3 worm cellular contexts compared by ENCODE assay signal in genomic region chrII:9301065-9301464, ce11.
TF ChIP-seq lines count a peak whose summit lies in the region.

No protein-coding gene starts in this region.

TF ChIP-seq in whole organism, L1 larva, 84 proteins besides CTCF, POLR2A, EP300 and RAD21 (continued from another document):
- TF ChIP-seq rnt-1 (tag; optimal IDR thresholded peaks at IDR 0.05; lab: Kevin White, UChicago) (no peak), nhr-47 (tag; optimal IDR thresholded peaks at IDR 0.05; lab: Kevin White, UChicago) (no peak), aha-1 (tag; optimal IDR thresholded peaks at IDR 0.05; lab: Kevin White, UChicago) (no peak), lin-35 (GFP tag; optimal IDR thresholded peaks at IDR 0.05; lab: Kevin White, UChicago) (no peak), swsn-7 (tag; optimal IDR thresholded peaks at IDR 0.05; lab: Kevin White, UChicago) (no peak), nhr-237 (tag; optimal IDR thresholded peaks at IDR 0.05; lab: Kevin White, UChicago) (no peak), nhr-90 (tag; optimal IDR thresholded peaks at IDR 0.05; lab: Kevin White, UChicago; ENCODE audit: poor library complexity) (peak; percentile 13), irx-1 (tag; optimal IDR thresholded peaks at IDR 0.05; lab: Kevin White, UChicago) (no peak), nhr-20 (tag; optimal IDR thresholded peaks at IDR 0.05; lab: Kevin White, UChicago) (peak; percentile 12)
TF ChIP-seq in whole organism, L1 larva: peak in this region for 5.

TF ChIP-seq in whole organism, L2 larva, 48 proteins besides CTCF, POLR2A, EP300 and RAD21 (continued from another document):
- TF ChIP-seq lin-39 (tag; optimal IDR thresholded peaks at IDR 0.05; lab: Kevin White, UChicago) (no peak), nhr-23 (tag; optimal IDR thresholded peaks at IDR 0.05; lab: Kevin White, UChicago) (no peak)
TF ChIP-seq in whole organism, L2 larva: peak in this region for 4.

TF ChIP-seq in whole organism, L4 larva, 104 proteins besides CTCF, POLR2A, EP300 and RAD21 (continued from another document):
- peak; percentile 38 for TF ChIP-seq nhr-102 (tag; optimal IDR thresholded peaks at IDR 0.05; lab: Kevin White, UChicago)
- TF ChIP-seq ceh-20 (GFP tag; IDR thresholded peaks at IDR 0.05; lab: Robert Waterston, UW), result peak; percentile 41; the same call in 1 of the 2 replicates
- no peak for TF ChIP-seq ctbp-1 (GFP tag; IDR thresholded peaks at IDR 0.05; lab: Robert Waterston, UW)
- TF ChIP-seq hlh-30 (tag; optimal IDR thresholded peaks at IDR 0.05; lab: Kevin White, UChicago; ENCODE audit: insufficient read depth), result peak; percentile 64
- peak; percentile 13 for TF ChIP-seq mep-1 (tag; optimal IDR thresholded peaks at IDR 0.05; lab: Kevin White, UChicago)
- peak; percentile 79 for TF ChIP-seq dve-1 (tag; optimal IDR thresholded peaks at IDR 0.05; lab: Kevin White, UChicago; ENCODE audit: insufficient read depth)
- no peak for TF ChIP-seq unc-130 (GFP tag; optimal IDR thresholded peaks at IDR 0.05; lab: Kevin White, UChicago)
